Worm (Caenorhabditis elegans): ENCODE data around the gene R05F9.9.

DNA sequence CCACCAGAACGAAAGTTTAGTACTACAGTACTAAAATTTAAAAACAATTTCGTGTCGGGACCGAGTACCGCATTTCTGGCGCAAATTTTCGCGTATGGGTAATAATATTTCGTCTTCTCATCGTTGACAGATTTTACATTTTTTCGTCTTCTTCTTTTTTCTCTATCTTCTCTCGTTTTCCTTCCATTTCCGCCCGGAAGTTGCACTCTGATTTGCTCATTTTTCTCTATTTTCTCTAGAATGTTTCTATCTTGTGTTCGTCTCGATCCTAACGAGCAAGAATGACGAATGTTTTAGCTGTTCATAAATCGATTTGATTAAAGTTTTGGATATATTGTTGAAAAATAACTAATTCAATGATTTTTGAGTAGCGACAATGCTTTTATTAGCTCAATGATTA lies 46.4 kb downstream of the R05F9.9 start:
- no peak for TF ChIP-seq elt-2 (tag; optimal IDR thresholded peaks at IDR 0.05)
- TF ChIP-seq sptf-1 (tag; optimal IDR thresholded peaks at IDR 0.05), result no peak
- TF ChIP-seq egl-27 (tag; optimal IDR thresholded peaks at IDR 0.05), result no peak
- no peak for TF ChIP-seq vab-15 (tag; optimal IDR thresholded peaks at IDR 0.05)
- TF ChIP-seq pqm-1 (tag; optimal IDR thresholded peaks at IDR 0.05), result no peak
- TF ChIP-seq aly-2 (tag; optimal IDR thresholded peaks at IDR 0.05), result no peak
- TF ChIP-seq alr-1 (tag; optimal IDR thresholded peaks at IDR 0.05; ENCODE audit: borderline replicate concordance), result no peak
- TF ChIP-seq sox-4 (tag; optimal IDR thresholded peaks at IDR 0.05), result no peak
- TF ChIP-seq nhr-11 (tag; optimal IDR thresholded peaks at IDR 0.05), result no peak
- TF ChIP-seq nhr-20 (tag; optimal IDR thresholded peaks at IDR 0.05), result no peak
- no peak for TF ChIP-seq skn-1 (tag; optimal IDR thresholded peaks at IDR 0.05)
- TF ChIP-seq jun-1 (tag; optimal IDR thresholded peaks at IDR 0.05), result no peak
- TF ChIP-seq dsc-1 (tag; optimal IDR thresholded peaks at IDR 0.05), result no peak
- TF ChIP-seq ceh-82 (tag; optimal IDR thresholded peaks at IDR 0.05), result no peak

Measured in whole organism, L1 larva.